Fruit fly (Drosophila melanogaster) whole organism, embryonic: ENCODE measurements around the gene CG10418.

ENCODE experiments used
- Bgb ChIP-seq: fragments of 200-800 bp; sonication (Bioruptor generic); IDR thresholded peaks from 2 replicates; pipeline ENCODE4 v1.3.6; 2022; ENCODE audit warnings: missing biosample characterization, missing genetic modification characterization; ENCODE audit not compliant: partially characterized antibody
- CG9817 ChIP-seq: fragments of 200-800 bp; sonication (Bioruptor generic); optimal IDR thresholded peaks from 2 replicates; lab custom pipeline; 2018; ENCODE audit warnings: missing biosample characterization, mild to moderate bottlenecking, missing genetic modification characterization, moderate library complexity

DNA sequence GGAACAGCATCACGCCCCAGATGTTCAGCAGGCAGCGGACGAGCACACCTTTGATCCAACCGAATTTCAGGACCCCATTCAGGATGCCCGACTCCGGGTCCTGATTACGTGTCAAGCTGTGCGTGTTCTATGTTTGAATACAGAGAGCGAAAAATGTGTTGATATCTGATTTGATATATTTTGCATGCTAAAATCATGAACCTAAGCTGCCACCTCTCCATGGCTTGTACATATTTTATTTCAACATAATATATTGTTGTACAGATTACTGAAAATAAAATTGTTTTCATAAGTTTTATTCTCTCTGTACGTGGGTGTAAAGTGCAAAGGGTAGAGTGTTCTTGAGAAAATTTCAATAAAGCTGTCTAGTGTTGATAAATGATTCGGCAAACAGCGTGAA lies 37.9 kb downstream of the CG10418 start:
- TF ChIP-seq CG9817 (tag; lab: Kevin White, UChicago) (no peak), Bgb (no peak)
